Fruit fly (Drosophila melanogaster): ENCODE results near the gene CG5708.

Gene CG5708

DNA sequence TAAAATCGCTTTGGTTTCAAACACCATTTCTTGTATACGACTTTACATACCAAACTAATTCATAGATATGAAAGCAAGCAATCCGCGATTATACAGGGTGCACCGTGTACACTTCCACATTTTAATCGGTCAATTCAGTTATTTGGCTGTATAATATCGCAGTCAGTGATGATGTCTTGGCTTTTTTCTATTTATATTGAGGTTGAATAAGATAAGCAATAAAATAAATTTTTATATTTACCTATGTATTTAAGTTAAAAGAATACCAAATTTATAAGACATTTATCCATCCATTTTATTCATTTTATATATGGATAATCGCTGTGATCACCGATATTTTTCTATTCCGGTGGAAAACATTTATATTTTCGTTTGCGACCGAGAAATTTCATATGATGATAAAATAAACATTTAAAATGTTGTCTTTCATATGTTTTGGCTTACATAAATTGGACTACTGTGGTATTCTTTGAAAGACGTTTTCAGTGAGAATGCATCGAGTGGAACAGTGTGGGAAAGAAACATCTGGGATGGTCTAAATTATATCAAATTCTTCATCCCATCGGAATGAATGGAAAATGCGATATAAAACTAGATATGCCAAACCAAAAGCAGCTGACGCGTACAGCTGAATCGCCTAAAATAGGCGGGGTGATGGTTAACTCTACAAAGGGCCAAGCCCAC is at the start of gene CG5708:
TSS of gene CG5708 (minus strand) at position 85 of the 684 bp plus-strand sequence.
- TF ChIP-seq insv (optimal IDR thresholded peaks at IDR 0.05): no peak
- no peak for TF ChIP-seq Sin3A (optimal IDR thresholded peaks at IDR 0.05)
- no peak for TF ChIP-seq ttk (optimal IDR thresholded peaks at IDR 0.05)
- TF ChIP-seq psq (optimal IDR thresholded peaks at IDR 0.05): no peak
- TF ChIP-seq Myc (optimal IDR thresholded peaks at IDR 0.05): no peak
- no peak for TF ChIP-seq h (optimal IDR thresholded peaks at IDR 0.05)

DNA sequence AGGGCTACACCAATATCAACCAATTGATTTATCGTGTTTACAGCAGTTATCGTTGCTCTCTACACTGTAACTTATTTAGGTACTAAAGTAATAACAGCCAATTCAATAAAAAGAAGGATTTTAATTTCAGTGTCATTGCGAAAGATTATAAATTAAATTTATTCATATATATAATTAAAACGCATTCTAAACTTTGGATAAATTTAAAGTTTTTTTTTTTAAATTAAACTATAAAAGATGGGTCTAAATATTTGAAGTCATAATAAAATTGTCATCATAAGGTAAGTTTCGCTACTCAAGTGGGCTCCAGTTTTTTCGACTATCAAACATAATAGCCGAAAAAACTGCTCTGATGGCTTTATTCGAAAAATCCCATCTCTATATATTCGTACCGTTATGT is 45.6 kb upstream of the CG5708 start, which contains the start of gene trk:
TSS of gene trk (minus strand) at position 101 of the 400 bp plus-strand sequence.
- TF ChIP-seq Sin3A (optimal IDR thresholded peaks at IDR 0.05): no peak
- TF ChIP-seq h (optimal IDR thresholded peaks at IDR 0.05): no peak
- TF ChIP-seq psq (optimal IDR thresholded peaks at IDR 0.05): no peak
- TF ChIP-seq ttk (optimal IDR thresholded peaks at IDR 0.05): no peak
- no peak for TF ChIP-seq insv (optimal IDR thresholded peaks at IDR 0.05)

- TF ChIP-seq ttk (optimal IDR thresholded peaks at IDR 0.05): no peak
- TF ChIP-seq insv (optimal IDR thresholded peaks at IDR 0.05): no peak
- no peak for TF ChIP-seq psq (optimal IDR thresholded peaks at IDR 0.05)
- no peak for TF ChIP-seq Sin3A (optimal IDR thresholded peaks at IDR 0.05)
- TF ChIP-seq Myc (optimal IDR thresholded peaks at IDR 0.05): no peak
- no peak for TF ChIP-seq h (optimal IDR thresholded peaks at IDR 0.05)
These were observed 43.2 kb upstream of the CG5708 start, which contains the start of gene Mulk for dm6 chr2L:10269854-10270253. Mulk (plus strand) TSS chr2L:10270051.

- TF ChIP-seq psq (optimal IDR thresholded peaks at IDR 0.05): no peak
- TF ChIP-seq Sin3A (optimal IDR thresholded peaks at IDR 0.05): no peak
- no peak for TF ChIP-seq insv (optimal IDR thresholded peaks at IDR 0.05)
- no peak for TF ChIP-seq h (optimal IDR thresholded peaks at IDR 0.05)
- no peak for TF ChIP-seq ttk (optimal IDR thresholded peaks at IDR 0.05)
- TF ChIP-seq Myc (optimal IDR thresholded peaks at IDR 0.05): no peak
These were observed 42.1 kb upstream of the CG5708 start, which contains the start of gene CG4957 for dm6 chr2L:10268688-10269087. CG4957 (plus strand) TSS chr2L:10268872.

dm6 chr2L:10266511-10266910 is 39.9 kb upstream of the CG5708 start, which contains the start of gene CG4953:
CG4953 (plus strand) TSS chr2L:10266703.
- TF ChIP-seq Myc (optimal IDR thresholded peaks at IDR 0.05): no peak
- TF ChIP-seq Sin3A (optimal IDR thresholded peaks at IDR 0.05): no peak
- no peak for TF ChIP-seq h (optimal IDR thresholded peaks at IDR 0.05)
- no peak for TF ChIP-seq insv (optimal IDR thresholded peaks at IDR 0.05)
- TF ChIP-seq psq (optimal IDR thresholded peaks at IDR 0.05): no peak
- TF ChIP-seq ttk (optimal IDR thresholded peaks at IDR 0.05): no peak

DNA sequence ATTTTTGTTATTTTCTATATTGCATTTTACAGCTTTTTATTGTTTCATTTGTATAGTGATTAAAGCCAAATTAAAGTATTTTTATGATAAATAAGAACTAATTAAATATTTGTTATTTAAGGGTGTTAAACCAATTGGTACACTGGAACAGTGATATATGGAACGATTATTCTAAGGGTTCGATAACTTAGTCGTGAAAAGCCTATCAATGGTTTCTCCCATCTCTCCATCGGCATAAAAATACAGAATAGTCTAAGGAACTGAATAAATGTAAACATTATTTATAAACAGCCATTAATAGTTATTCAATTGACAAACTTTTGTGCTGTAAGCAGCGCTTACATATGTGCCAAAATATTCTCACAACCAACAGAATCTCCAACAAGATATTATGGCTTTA is 38.5 kb upstream of the CG5708 start, which contains the start of gene Mob3:
TSS of gene Mob3 (plus strand) at position 208 of the 400 bp plus-strand sequence.
- TF ChIP-seq ttk (optimal IDR thresholded peaks at IDR 0.05) (no peak), Myc (optimal IDR thresholded peaks at IDR 0.05) (no peak), psq (optimal IDR thresholded peaks at IDR 0.05) (no peak), insv (optimal IDR thresholded peaks at IDR 0.05) (no peak), h (optimal IDR thresholded peaks at IDR 0.05) (no peak), Sin3A (optimal IDR thresholded peaks at IDR 0.05) (no peak)

DNA sequence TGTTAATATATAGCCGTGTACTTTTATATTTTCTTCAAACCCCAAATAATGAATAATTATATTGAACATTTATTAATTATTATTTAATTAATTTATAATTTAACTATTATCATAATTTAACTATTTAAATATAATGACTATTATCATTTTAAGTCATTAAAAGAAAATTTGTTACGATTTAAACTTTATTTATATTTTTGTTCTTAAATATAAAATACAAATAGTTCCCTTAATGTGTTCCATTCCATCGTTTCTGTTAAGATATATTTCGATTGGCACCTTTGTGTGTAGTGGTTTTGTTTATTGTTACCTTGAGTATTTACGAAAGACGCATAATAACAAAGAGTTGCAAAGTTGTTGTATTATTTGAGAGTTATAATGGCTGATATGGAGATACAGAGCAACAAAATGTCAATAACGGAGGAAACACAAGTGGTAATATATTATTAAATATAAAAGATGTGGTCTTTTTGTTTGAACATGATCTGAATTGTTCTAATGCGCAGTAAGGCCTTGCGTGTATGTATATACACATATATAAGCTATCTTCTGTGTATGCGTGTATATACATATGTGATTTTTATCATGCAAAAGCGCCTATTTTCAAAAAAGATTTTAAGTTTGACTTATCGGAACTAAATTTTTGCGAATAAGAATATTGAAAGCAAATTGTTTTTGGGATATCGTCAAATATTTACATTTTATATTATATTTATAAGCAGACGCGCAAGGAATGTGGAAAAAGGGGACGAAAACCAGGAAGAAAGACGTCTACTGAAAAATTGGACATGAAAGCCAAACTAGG is 37.4 kb upstream of the CG5708 start, which contains the start of gene REPTOR-BP:
TSS of gene REPTOR-BP (plus strand) at position 296 of the 805 bp plus-strand sequence.
- TF ChIP-seq Sin3A (optimal IDR thresholded peaks at IDR 0.05) (no peak), Myc (optimal IDR thresholded peaks at IDR 0.05) (no peak), h (optimal IDR thresholded peaks at IDR 0.05) (no peak), psq (optimal IDR thresholded peaks at IDR 0.05) (no peak), ttk (optimal IDR thresholded peaks at IDR 0.05) (no peak), insv (optimal IDR thresholded peaks at IDR 0.05) (no peak)

dm6 chr2L:10263343-10263744 is 36.7 kb upstream of the CG5708 start, which contains the start of gene Rsf1:
Rsf1 (minus strand) TSS chr2L:10263554.
- TF ChIP-seq ttk (optimal IDR thresholded peaks at IDR 0.05): no peak

dm6 chr2L:10261774-10262173 is 35.2 kb upstream of the CG5708 start:
- TF ChIP-seq ttk (optimal IDR thresholded peaks at IDR 0.05): no peak
- TF ChIP-seq psq (optimal IDR thresholded peaks at IDR 0.05): no peak
- TF ChIP-seq h (optimal IDR thresholded peaks at IDR 0.05): no peak
- no peak for TF ChIP-seq Myc (optimal IDR thresholded peaks at IDR 0.05)
- no peak for TF ChIP-seq Sin3A (optimal IDR thresholded peaks at IDR 0.05)
- no peak for TF ChIP-seq insv (optimal IDR thresholded peaks at IDR 0.05)

- TF ChIP-seq h (optimal IDR thresholded peaks at IDR 0.05) (no peak), ttk (optimal IDR thresholded peaks at IDR 0.05) (no peak), Myc (optimal IDR thresholded peaks at IDR 0.05) (no peak), psq (optimal IDR thresholded peaks at IDR 0.05) (no peak), Sin3A (optimal IDR thresholded peaks at IDR 0.05) (no peak)
These were observed 34.3 kb upstream of the CG5708 start, which contains the start of gene Pten for dm6 chr2L:10260750-10261493. Pten (minus strand) TSS chr2L:10261049.

DNA sequence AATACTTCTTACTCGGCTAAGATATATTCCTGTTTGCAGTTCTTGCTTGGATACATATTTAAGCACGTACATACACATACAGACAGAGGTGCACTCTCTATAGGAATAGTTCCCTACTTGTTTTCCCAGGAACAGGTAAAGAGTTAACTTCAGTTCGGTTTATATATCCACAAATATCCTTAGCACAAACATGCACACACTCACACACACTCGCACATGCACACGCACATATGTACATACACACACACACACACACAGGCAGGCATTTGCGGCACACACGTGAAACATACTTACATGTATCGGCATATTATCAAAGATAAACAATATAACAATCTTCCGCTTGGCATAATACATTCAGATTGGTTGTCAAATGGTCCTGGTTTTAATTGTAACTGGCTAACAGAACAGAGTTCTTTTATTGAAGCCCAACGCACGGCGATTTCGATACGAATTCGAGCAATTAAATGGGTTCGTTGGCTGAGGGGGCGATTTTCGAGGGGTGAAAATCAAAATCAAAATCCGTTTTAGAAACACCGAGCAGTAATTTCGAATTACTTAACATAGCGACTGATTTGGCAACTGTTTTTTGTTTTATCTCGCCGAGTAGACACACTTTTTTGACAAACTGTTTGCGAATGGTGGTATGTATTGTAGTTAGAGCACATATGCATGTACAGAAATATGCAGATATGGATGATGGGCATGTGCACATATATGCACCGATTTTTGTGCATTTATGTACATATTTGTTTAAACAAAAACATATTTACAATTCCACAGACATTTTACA is 33.5 kb upstream of the CG5708 start:
- TF ChIP-seq Sin3A (optimal IDR thresholded peaks at IDR 0.05) (no peak), h (optimal IDR thresholded peaks at IDR 0.05) (no peak), Myc (optimal IDR thresholded peaks at IDR 0.05) (no peak), insv (optimal IDR thresholded peaks at IDR 0.05) (no peak), psq (optimal IDR thresholded peaks at IDR 0.05) (no peak), ttk (optimal IDR thresholded peaks at IDR 0.05) (no peak)
